Worm (Caenorhabditis elegans): Measurements from ENCODE around the gene xpo-3.

DNA sequence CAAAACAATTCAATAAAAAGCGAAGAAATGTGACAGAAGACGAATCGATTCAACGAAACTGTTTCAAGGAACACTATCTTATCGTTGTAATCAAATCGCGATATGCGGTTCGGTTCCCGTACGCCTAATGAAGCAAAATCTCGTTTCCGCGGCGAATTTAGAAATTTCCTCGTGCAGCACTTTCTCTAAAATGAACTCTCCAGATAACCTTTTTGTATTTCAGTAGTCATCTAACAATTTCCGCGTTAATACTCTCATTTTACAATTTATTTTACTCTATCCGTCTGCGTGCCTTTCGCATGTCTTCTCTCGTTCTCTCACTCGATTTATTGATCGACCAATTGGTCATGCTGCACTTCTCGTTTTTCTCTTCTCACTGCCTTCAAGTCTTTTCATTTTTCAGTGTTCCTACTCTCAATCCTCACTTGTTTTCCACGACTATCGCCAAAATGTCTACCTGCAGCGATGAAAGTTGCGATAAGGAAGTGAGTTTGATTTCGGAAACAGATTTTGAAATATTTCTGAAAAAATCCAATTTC is 13.6 kb downstream of the xpo-3 start, which contains the start of the genes npp-27 and ntl-4:
- TF ChIP-seq ztf-16 (tag; optimal IDR thresholded peaks at IDR 0.05), result no peak
- no peak for TF ChIP-seq fkh-10 (GFP tag; optimal IDR thresholded peaks at IDR 0.05)
- no peak for TF ChIP-seq syd-9 (tag; optimal IDR thresholded peaks at IDR 0.05)
- TF ChIP-seq nhr-11 (tag; optimal IDR thresholded peaks at IDR 0.05), result no peak
- TF ChIP-seq dve-1 (tag; optimal IDR thresholded peaks at IDR 0.05), result no peak
- no peak for TF ChIP-seq gmeb-2 (tag; optimal IDR thresholded peaks at IDR 0.05)
- no peak for TF ChIP-seq eyg-1 (tag; optimal IDR thresholded peaks at IDR 0.05)
- TF ChIP-seq elt-2 (tag; optimal IDR thresholded peaks at IDR 0.05), result no peak
- TF ChIP-seq fax-1 (tag; optimal IDR thresholded peaks at IDR 0.05), result no peak
- no peak for TF ChIP-seq odd-2 (tag; optimal IDR thresholded peaks at IDR 0.05)
- TF ChIP-seq rnt-1 (tag; optimal IDR thresholded peaks at IDR 0.05), result no peak
- TF ChIP-seq ama-1 (optimal IDR thresholded peaks at IDR 0.05), result no peak

Data from whole organism, late embryonic.